Fruit fly (Drosophila melanogaster) whole organism, embryonic: ENCODE data around the gene CG6511.

ENCODE experiments used
- ATbp ChIP-seq: fragments of 200-800 bp; sonication (Bioruptor generic); optimal IDR thresholded peaks from 2 replicates; lab custom pipeline; 2017; ENCODE audit warnings: missing biosample characterization, mild to moderate bottlenecking, missing genetic modification characterization, missing genetic modification reagents
- C15 ChIP-seq: fragments of 200-800 bp; sonication (Bioruptor generic); IDR thresholded peaks from 3 replicates; pipeline ENCODE4 v1.3.6; 2022; ENCODE audit warnings: missing biosample characterization, missing genetic modification characterization
- CG1024 ChIP-seq: fragments of 200-800 bp; sonication (Bioruptor generic); IDR thresholded peaks from 2 replicates; pipeline ENCODE4 v1.3.6; 2022; ENCODE audit warnings: missing biosample characterization, missing genetic modification characterization
- CG10654 ChIP-seq: fragments of 200-800 bp; sonication (Bioruptor generic); optimal IDR thresholded peaks from 2 replicates; lab custom pipeline; 2016; ENCODE audit warnings: missing biosample characterization, missing genetic modification characterization
- CG10979 ChIP-seq: fragments of 200-800 bp; sonication (Bioruptor generic); optimal IDR thresholded peaks from 2 replicates; lab custom pipeline; 2018; ENCODE audit warnings: missing biosample characterization, mild to moderate bottlenecking, missing genetic modification characterization, moderate library complexity
- CG11093 ChIP-seq: fragments of 200-800 bp; sonication (Bioruptor generic); IDR thresholded peaks from 3 replicates; pipeline ENCODE4 v1.3.6; 2022; ENCODE audit warnings: missing biosample characterization, missing genetic modification characterization
- CG13894 ChIP-seq: fragments of 200-800 bp; sonication (Bioruptor generic); optimal IDR thresholded peaks from 3 replicates; lab custom pipeline; 2018; ENCODE audit warnings: missing biosample characterization, mild to moderate bottlenecking, missing genetic modification characterization, moderate library complexity
- CG14710 ChIP-seq: fragments of 200-800 bp; sonication (Bioruptor generic); optimal IDR thresholded peaks from 3 replicates; lab custom pipeline; 2019; ENCODE audit warnings: missing biosample characterization, mild to moderate bottlenecking, missing genetic modification characterization, moderate library complexity
- CG1602 ChIP-seq: fragments of 200-800 bp; sonication (Bioruptor generic); optimal IDR thresholded peaks from 3 replicates; lab custom pipeline; 2016; ENCODE audit warnings: missing biosample characterization, missing genetic modification characterization
- CG17186 ChIP-seq: fragments of 200-800 bp; sonication (Bioruptor generic); optimal IDR thresholded peaks from 3 replicates; lab custom pipeline; 2017; ENCODE audit warnings: missing biosample characterization, missing genetic modification reagents, missing genetic modification characterization
- CG17328 ChIP-seq: fragments of 200-800 bp; sonication (Bioruptor generic); IDR thresholded peaks from 2 replicates; pipeline ENCODE4 v1.3.6; 2022; ENCODE audit warnings: missing biosample characterization, missing genetic modification characterization
- CG17359 ChIP-seq: fragments of 200-800 bp; sonication (Bioruptor generic); optimal IDR thresholded peaks from 3 replicates; lab custom pipeline; 2018; ENCODE audit warnings: missing biosample characterization, mild to moderate bottlenecking, missing genetic modification characterization, moderate library complexity
- CG18476 ChIP-seq: fragments of 200-800 bp; sonication (Bioruptor generic); optimal IDR thresholded peaks from 2 replicates; lab custom pipeline; 2016; ENCODE audit warnings: missing biosample characterization, mild to moderate bottlenecking, missing genetic modification characterization
- CG2116 ChIP-seq: fragments of 200-800 bp; sonication (Bioruptor generic); optimal IDR thresholded peaks from 3 replicates; lab custom pipeline; 2018; ENCODE audit warnings: missing biosample characterization, mild to moderate bottlenecking, missing genetic modification characterization
- CG2678 ChIP-seq: fragments of 200-800 bp; sonication (Bioruptor generic); optimal IDR thresholded peaks from 3 replicates; lab custom pipeline; 2019; ENCODE audit warnings: missing biosample characterization, mild to moderate bottlenecking, missing genetic modification characterization, moderate library complexity
- CG30431 ChIP-seq: fragments of 200-800 bp; sonication (Bioruptor generic); optimal IDR thresholded peaks from 2 replicates; lab custom pipeline; 2017; ENCODE audit warnings: missing biosample characterization, missing genetic modification characterization
- CG34376 ChIP-seq: fragments of 200-800 bp; sonication (Bioruptor generic); optimal IDR thresholded peaks from 2 replicates; lab custom pipeline; 2018; ENCODE audit warnings: missing biosample characterization, mild to moderate bottlenecking, missing genetic modification characterization
- CG3847 ChIP-seq: fragments of 200-800 bp; sonication (Bioruptor generic); IDR thresholded peaks from 2 replicates; pipeline ENCODE4 v1.3.6; 2022; ENCODE audit warnings: missing biosample characterization, missing genetic modification characterization
- CG43689 ChIP-seq: fragments of 200-800 bp; sonication (Bioruptor generic); IDR thresholded peaks from 2 replicates; pipeline ENCODE4 v1.3.6; 2022; ENCODE audit warnings: missing biosample characterization, missing genetic modification characterization
- CG4424 ChIP-seq: fragments of 200-800 bp; sonication (Bioruptor generic); optimal IDR thresholded peaks from 3 replicates; lab custom pipeline; 2016; ENCODE audit warnings: missing biosample characterization, missing genetic modification characterization
- CG4820 ChIP-seq: fragments of 200-800 bp; sonication (Bioruptor generic); optimal IDR thresholded peaks from 3 replicates; lab custom pipeline; 2016; ENCODE audit warnings: missing biosample characterization, missing genetic modification characterization
- CG5245 ChIP-seq: fragments of 200-800 bp; sonication (Bioruptor generic); optimal IDR thresholded peaks from 3 replicates; lab custom pipeline; 2016; ENCODE audit warnings: missing biosample characterization, missing genetic modification characterization
- CG7556 ChIP-seq: fragments of 200-800 bp; sonication (Bioruptor generic); optimal IDR thresholded peaks from 2 replicates; lab custom pipeline; 2017; ENCODE audit warnings: missing biosample characterization, mild to moderate bottlenecking, missing genetic modification characterization
- CG9797 ChIP-seq: fragments of 200-800 bp; sonication (Bioruptor generic); optimal IDR thresholded peaks from 3 replicates; lab custom pipeline; 2018; ENCODE audit warnings: missing biosample characterization, mild to moderate bottlenecking, missing genetic modification characterization
- CG9876 ChIP-seq: fragments of 200-800 bp; sonication (Bioruptor generic); optimal IDR thresholded peaks from 2 replicates; lab custom pipeline; 2016; ENCODE audit warnings: missing biosample characterization, missing genetic modification characterization
- Dad ChIP-seq: fragments of 200-800 bp; sonication (Bioruptor generic); optimal IDR thresholded peaks from 3 replicates; lab custom pipeline; 2016; ENCODE audit warnings: missing biosample characterization, missing genetic modification characterization
- Elba2 ChIP-seq: fragments of 200-800 bp; sonication (Bioruptor generic); optimal IDR thresholded peaks from 3 replicates; lab custom pipeline; 2016; ENCODE audit warnings: missing biosample characterization, missing genetic modification characterization
- Fer1 ChIP-seq: fragments of 200-800 bp; sonication (Bioruptor generic); optimal IDR thresholded peaks from 2 replicates; lab custom pipeline; 2017; ENCODE audit warnings: missing biosample characterization, mild to moderate bottlenecking, missing genetic modification characterization
- HLH4C ChIP-seq: fragments of 200-800 bp; sonication (Bioruptor generic); IDR thresholded peaks from 3 replicates; pipeline ENCODE4 v1.3.6; 2022; ENCODE audit warnings: missing biosample characterization, missing genetic modification characterization; ENCODE audit not compliant: partially characterized antibody
- Hand ChIP-seq: fragments of 200-800 bp; sonication (Bioruptor generic); optimal IDR thresholded peaks from 2 replicates; lab custom pipeline; 2017; ENCODE audit warnings: mild to moderate bottlenecking, missing biosample characterization, missing genetic modification reagents, missing genetic modification characterization
- Hr39 ChIP-seq: fragments of >200 bp; optimal IDR thresholded peaks from 2 replicates; lab custom pipeline; 2017
- Hsf ChIP-seq: fragments of 200-800 bp; sonication (Bioruptor generic); optimal IDR thresholded peaks from 3 replicates; lab custom pipeline; 2016; ENCODE audit warnings: missing biosample characterization, missing genetic modification characterization
- MBD-R2 ChIP-seq: fragments of 200-800 bp; sonication (Bioruptor generic); IDR thresholded peaks from 2 replicates; pipeline ENCODE4 v1.3.6; 2022; ENCODE audit warnings: missing biosample characterization, missing genetic modification characterization
- MESR4 ChIP-seq: fragments of 200-800 bp; sonication (Bioruptor generic); optimal IDR thresholded peaks from 2 replicates; lab custom pipeline; 2018; ENCODE audit warnings: missing biosample characterization, mild to moderate bottlenecking, missing genetic modification characterization, moderate library complexity
- Meics ChIP-seq: fragments of 200-800 bp; sonication (Bioruptor generic); optimal IDR thresholded peaks from 2 replicates; lab custom pipeline; 2017; ENCODE audit warnings: missing biosample characterization, mild to moderate bottlenecking, missing genetic modification characterization
- Ptx1 ChIP-seq: fragments of 200-800 bp; sonication (Bioruptor generic); IDR thresholded peaks from 2 replicates; pipeline ENCODE4 v1.3.6; 2022; ENCODE audit warnings: missing biosample characterization, missing genetic modification characterization
- Ravus ChIP-seq: fragments of 200-800 bp; sonication (Bioruptor generic); IDR thresholded peaks from 2 replicates; pipeline ENCODE4 v1.3.6; 2022; ENCODE audit warnings: missing biosample characterization, missing genetic modification characterization
- Side ChIP-seq: fragments of 200-800 bp; sonication (Bioruptor generic); optimal IDR thresholded peaks from 2 replicates; lab custom pipeline; 2016; ENCODE audit warnings: missing biosample characterization, missing genetic modification characterization
- Sin3A ChIP-seq: fragments of >200 bp; optimal IDR thresholded peaks from 2 replicates; lab custom pipeline; 2018
- Sox102F ChIP-seq: fragments of 200-800 bp; sonication (Bioruptor generic); optimal IDR thresholded peaks from 2 replicates; lab custom pipeline; 2018; ENCODE audit warnings: missing biosample characterization, mild to moderate bottlenecking, missing genetic modification characterization, moderate library complexity
- ac ChIP-seq: fragments of 200-800 bp; sonication (Bioruptor generic); optimal IDR thresholded peaks from 3 replicates; lab custom pipeline; 2017; ENCODE audit warnings: missing biosample characterization, mild to moderate bottlenecking, missing genetic modification characterization
- ci ChIP-seq: fragments of 200-800 bp; sonication (Bioruptor generic); IDR thresholded peaks from 3 replicates; pipeline ENCODE4 v1.3.6; 2022; ENCODE audit warnings: missing biosample characterization, missing genetic modification characterization
- hbn ChIP-seq: fragments of 200-800 bp; sonication (Bioruptor generic); IDR thresholded peaks from 2 replicates; pipeline ENCODE4 v1.3.6; 2022; ENCODE audit warnings: missing biosample characterization, missing genetic modification characterization; ENCODE audit not compliant: partially characterized antibody
- jigr1 ChIP-seq: fragments of 200-800 bp; sonication (Bioruptor generic); IDR thresholded peaks from 3 replicates; pipeline ENCODE4 v1.3.6; 2022; ENCODE audit warnings: missing biosample characterization, missing genetic modification characterization
- lmd ChIP-seq: fragments of 200-800 bp; sonication (Bioruptor generic); IDR thresholded peaks from 2 replicates; pipeline ENCODE4 v1.3.6; 2022; ENCODE audit warnings: missing biosample characterization, missing genetic modification characterization
- peb ChIP-seq: fragments of 200-800 bp; sonication (Bioruptor generic); IDR thresholded peaks from 2 replicates; pipeline ENCODE4 v1.3.6; 2022; ENCODE audit warnings: missing biosample characterization, missing genetic modification characterization
- pho ChIP-seq: fragments of 200-800 bp; sonication (Bioruptor generic); optimal IDR thresholded peaks from 2 replicates; lab custom pipeline; 2016; ENCODE audit warnings: missing biosample characterization, missing genetic modification characterization
- slp2 ChIP-seq: fragments of 200-800 bp; sonication (Bioruptor generic); optimal IDR thresholded peaks from 2 replicates; lab custom pipeline; 2016; ENCODE audit warnings: missing biosample characterization, missing genetic modification characterization
- so ChIP-seq: fragments of 200-800 bp; sonication (Bioruptor generic); IDR thresholded peaks from 3 replicates; pipeline ENCODE4 v1.3.6; 2022; ENCODE audit warnings: missing biosample characterization, missing genetic modification characterization
- sr ChIP-seq: fragments of 200-800 bp; sonication (Bioruptor generic); IDR thresholded peaks from 3 replicates; pipeline ENCODE4 v1.3.6; 2022; ENCODE audit warnings: missing biosample characterization, missing genetic modification characterization
- ssp ChIP-seq: fragments of 200-800 bp; sonication (Bioruptor generic); IDR thresholded peaks from 2 replicates; pipeline ENCODE4 v1.3.6; 2022; ENCODE audit warnings: missing biosample characterization, missing genetic modification characterization
- wdn ChIP-seq: fragments of 200-800 bp; sonication (Bioruptor generic); IDR thresholded peaks from 2 replicates; pipeline ENCODE4 v1.3.6; 2022; ENCODE audit warnings: missing biosample characterization, missing genetic modification characterization

Gene CG6511

dm6 chr3L:8765969-8766538 lies 44.9 kb downstream of the CG6511 start (continued):
- TF ChIP-seq wdn (peak; percentile 95), Meics (GFP tag; lab: Kevin White, UChicago) (peak; percentile 97), CG1602 (peak; percentile 98), CG30431 (GFP tag; lab: Kevin White, UChicago) (peak; percentile 99), sr (GFP tag; lab: Robert Waterston, UW) (peak; percentile 83), CG10654 (GFP tag; lab: Kevin White, UChicago) (peak; percentile 94), Hand (GFP tag; lab: Kevin White, UChicago) (peak; percentile 95), CG2678 (tag; lab: Kevin White, UChicago) (peak; percentile 95), CG34376 (GFP tag; lab: Kevin White, UChicago) (peak; percentile 66), CG3847 (GFP tag; lab: Robert Waterston, UW) (peak; percentile 98), CG9876 (GFP tag; lab: Kevin White, UChicago) (peak; percentile 95), Elba2 (GFP tag; lab: Kevin White, UChicago) (peak; percentile 74), CG10979 (tag; lab: Kevin White, UChicago) (peak; percentile 98), CG17186 (GFP tag; lab: Kevin White, UChicago) (peak; percentile 92), ac (GFP tag; lab: Kevin White, UChicago) (peak; percentile 79), CG7556 (GFP tag; lab: Kevin White, UChicago) (peak; percentile 99), CG5245 (GFP tag; lab: Kevin White, UChicago) (peak; percentile 95), HLH4C (GFP tag; lab: Robert Waterston, UW) (no peak; the same call in 2 of the 3 replicates), so (GFP tag; lab: Robert Waterston, UW) (peak; percentile 98), lmd (GFP tag; lab: Robert Waterston, UW) (peak; percentile 99), Ptx1 (GFP tag; lab: Robert Waterston, UW) (peak; percentile 98), pho (GFP tag; lab: Kevin White, UChicago) (peak; percentile 98), CG4424 (GFP tag; lab: Kevin White, UChicago) (peak; percentile 97), ATbp (GFP tag; lab: Kevin White, UChicago) (peak; percentile 97), CG9797 (GFP tag; lab: Kevin White, UChicago) (peak; percentile 45), CG2116 (GFP tag; lab: Kevin White, UChicago) (peak; percentile 82), MBD-R2 (GFP tag; lab: Robert Waterston, UW) (peak; percentile 90), peb (peak; percentile 97), jigr1 (GFP tag; lab: Robert Waterston, UW) (peak; percentile 98), ssp (GFP tag; lab: Robert Waterston, UW) (peak; percentile 93), CG13894 (tag; lab: Kevin White, UChicago) (peak; percentile 85), ci (GFP tag; lab: Robert Waterston, UW) (peak; percentile 97), CG14710 (peak; percentile 97), Side (GFP tag; lab: Kevin White, UChicago) (peak; percentile 96), Hr39 (lab: Kevin White, UChicago) (no peak), C15 (GFP tag; lab: Robert Waterston, UW) (peak; percentile 94), CG18476 (peak; percentile 97), Fer1 (GFP tag; lab: Kevin White, UChicago) (peak; percentile 98), slp2 (GFP tag; lab: Kevin White, UChicago) (peak; percentile 95), MESR4 (GFP tag; lab: Kevin White, UChicago) (peak; percentile 56), CG4820 (GFP tag; lab: Kevin White, UChicago) (peak; percentile 97), CG17328 (GFP tag; lab: Robert Waterston, UW) (peak; percentile 97), Ravus (GFP tag; lab: Robert Waterston, UW) (peak; percentile 88), CG11093 (GFP tag; lab: Robert Waterston, UW) (peak; percentile 96), CG1024 (GFP tag; lab: Robert Waterston, UW) (peak; percentile 91), hbn (GFP tag; lab: Robert Waterston, UW) (no peak), Hsf (GFP tag; lab: Kevin White, UChicago) (peak; percentile 99), Sox102F (GFP tag; lab: Kevin White, UChicago) (peak; percentile 98), Sin3A (lab: Kevin White, UChicago) (no peak), Dad (GFP tag; lab: Kevin White, UChicago) (peak; percentile 94), CG43689 (peak; percentile 95), CG17359 (tag; lab: Kevin White, UChicago) (peak; percentile 95)
